Worm (Caenorhabditis elegans) whole organism, midembryonic: ENCODE results near the gene F18F11.4.

Experiments used
- ztf-23 ChIP-seq: fragments of 200-800 bp; sonication (Bioruptor generic); IDR thresholded peaks from 2 replicates; pipeline ENCODE4 v1.3.6; 2022; ENCODE audit warnings: missing genetic modification reagents, missing genetic modification characterization, missing compliant biosample characterization
- ztf-29 ChIP-seq: fragments of 200-800 bp; sonication (Bioruptor generic); IDR thresholded peaks from 2 replicates; pipeline ENCODE4 v1.3.6; 2022; ENCODE audit warnings: missing genetic modification reagents, missing genetic modification characterization, missing compliant biosample characterization

- no peak for TF ChIP-seq ztf-29
- TF ChIP-seq ztf-23 (GFP tag; lab: Robert Waterston, UW): no peak
These were observed 33.8 kb upstream of the F18F11.4 start for ce11 chrIV:296849-297248.
